Fruit fly (Drosophila melanogaster): ENCODE measurements around the gene CG42654.

Gene CG42654

dm6 chr3L:19914833-19915232 lies 39.5 kb downstream of the CG42654 start, which contains the start of gene Rpn1 (continued):
- TF ChIP-seq CG33213 (GFP tag; optimal IDR thresholded peaks at IDR 0.05) (peak; percentile 37), Adf1 (GFP tag; IDR thresholded peaks at IDR 0.05) (peak; percentile 32; the same call in 1 of the 2 replicates), pzg (GFP tag; optimal IDR thresholded peaks at IDR 0.05) (peak; percentile 96), fd102C (GFP tag; optimal IDR thresholded peaks at IDR 0.05) (no peak), CG6791 (GFP tag; IDR thresholded peaks at IDR 0.05; ENCODE audit: partially characterized antibody) (peak; percentile 62; the same call in 1 of the 3 replicates), CG8290 (GFP tag; optimal IDR thresholded peaks at IDR 0.05) (peak; percentile 30), CG8290 (tag; optimal IDR thresholded peaks at IDR 0.05) (no peak), CG14710 (tag; optimal IDR thresholded peaks at IDR 0.05) (peak; percentile 37), toy (GFP tag; IDR thresholded peaks at IDR 0.05) (no peak), Dref (GFP tag; IDR thresholded peaks at IDR 0.05) (peak; percentile 84), grau (tag; optimal IDR thresholded peaks at IDR 0.05) (no peak), CG10654 (GFP tag; optimal IDR thresholded peaks at IDR 0.05) (no peak), crol (GFP tag; IDR thresholded peaks at IDR 0.05) (no peak), row (GFP tag; IDR thresholded peaks at IDR 0.05) (peak; percentile 82), CG16813 (GFP tag; IDR thresholded peaks at IDR 0.05; ENCODE audit: partially characterized antibody) (peak; percentile 60; the same call in 2 of the 3 replicates), CG31224 (GFP tag; IDR thresholded peaks at IDR 0.05) (no peak), CG5953 (GFP tag; IDR thresholded peaks at IDR 0.05) (no peak), gfzf (GFP tag; optimal IDR thresholded peaks at IDR 0.05) (peak; percentile 93), CG2116 (GFP tag; optimal IDR thresholded peaks at IDR 0.05) (peak; percentile 77), lov (optimal IDR thresholded peaks at IDR 0.05) (no peak), lov (GFP tag; IDR thresholded peaks at IDR 0.05) (0 out of 3 replicates have a peak, but pooled peaks have one; percentile 44), YL-1 (GFP tag; optimal IDR thresholded peaks at IDR 0.05) (peak; percentile 53), CHES-1-like (GFP tag; optimal IDR thresholded peaks at IDR 0.05) (peak; percentile 4), CG3281 (GFP tag; optimal IDR thresholded peaks at IDR 0.05) (no peak), CG4854 (GFP tag; optimal IDR thresholded peaks at IDR 0.05) (no peak), CG9215 (GFP tag; IDR thresholded peaks at IDR 0.05) (no peak), mld (GFP tag; IDR thresholded peaks at IDR 0.05; ENCODE audit: partially characterized antibody) (no peak), ftz-f1 (GFP tag; optimal IDR thresholded peaks at IDR 0.05) (peak; percentile 57), dmrt99B (tag; optimal IDR thresholded peaks at IDR 0.05) (no peak), Opbp (GFP tag; IDR thresholded peaks at IDR 0.05; ENCODE audit: partially characterized antibody) (peak; percentile 76), nmo (GFP tag; optimal IDR thresholded peaks at IDR 0.05) (peak; percentile 33), CG3995 (GFP tag; optimal IDR thresholded peaks at IDR 0.05) (peak; percentile 98), CG32532 (GFP tag; IDR thresholded peaks at IDR 0.05) (peak; percentile 22; the same call in 1 of the 2 replicates), BtbVII (GFP tag; optimal IDR thresholded peaks at IDR 0.05) (no peak), slbo (GFP tag; IDR thresholded peaks at IDR 0.05) (peak; percentile 14; the same call in 1 of the 2 replicates), CG17186 (GFP tag; optimal IDR thresholded peaks at IDR 0.05) (peak; percentile 21), CG9932 (GFP tag; IDR thresholded peaks at IDR 0.05) (peak; percentile 66), CG13624 (GFP tag; optimal IDR thresholded peaks at IDR 0.05) (peak; percentile 21), HmgZ (tag; optimal IDR thresholded peaks at IDR 0.05) (peak; percentile 74), lola (GFP tag; optimal IDR thresholded peaks at IDR 0.05) (no peak), Dp (GFP tag; optimal IDR thresholded peaks at IDR 0.05) (peak; percentile 81), knrl (GFP tag; IDR thresholded peaks at IDR 0.05; ENCODE audit: partially characterized antibody) (peak; percentile 54; the same call in 2 of the 3 replicates), MESR4 (GFP tag; optimal IDR thresholded peaks at IDR 0.05) (peak; percentile 87), Side (GFP tag; optimal IDR thresholded peaks at IDR 0.05) (no peak), CG18011 (GFP tag; optimal IDR thresholded peaks at IDR 0.05) (no peak), CG12391 (tag; optimal IDR thresholded peaks at IDR 0.05) (peak; percentile 9), gsb-n (tag; optimal IDR thresholded peaks at IDR 0.05) (no peak), Bgb (GFP tag; IDR thresholded peaks at IDR 0.05; ENCODE audit: partially characterized antibody) (peak; percentile 55; the same call in 1 of the 2 replicates), ato (GFP tag; IDR thresholded peaks at IDR 0.05; ENCODE audit: partially characterized antibody) (no peak), Chrac-16 (GFP tag; optimal IDR thresholded peaks at IDR 0.05) (no peak)

All from whole organism, embryonic.